Worm (Caenorhabditis elegans) whole organism, L4 larva: ENCODE measurements around the gene F35H8.4.

ENCODE experiments used
- D1046.2 ChIP-seq: fragments of 200-800 bp; sonication (Bioruptor generic); IDR thresholded peaks from 2 replicates; pipeline ENCODE4 v1.3.6; 2022; ENCODE audit warnings: missing genetic modification characterization, missing compliant biosample characterization
- F10B5.3 ChIP-seq: sonication (generic microtip); optimal IDR thresholded peaks from 2 replicates; lab custom pipeline; 2016; ENCODE audit warnings: mild to moderate bottlenecking, missing genetic modification characterization, missing compliant biosample characterization
- F44E2.7 ChIP-seq: fragments of 200-800 bp; sonication (Bioruptor generic); IDR thresholded peaks from 2 replicates; pipeline ENCODE4 v2.1.2; 2022; ENCODE audit warnings: missing genetic modification characterization, missing compliant biosample characterization
- T20F7.1 ChIP-seq: fragments of 200-800 bp; sonication (Bioruptor generic); optimal IDR thresholded peaks from 2 replicates; lab custom pipeline; 2018; ENCODE audit warnings: mild to moderate bottlenecking, missing genetic modification characterization, missing compliant biosample characterization
- T26A8.4 ChIP-seq: fragments of 200-800 bp; sonication (Bioruptor generic); IDR thresholded peaks from 2 replicates; pipeline ENCODE4 v1.3.6; 2022; ENCODE audit warnings: missing genetic modification characterization, missing compliant biosample characterization
- Y5F2A.4 ChIP-seq: fragments of 200-800 bp; sonication (Bioruptor generic); optimal IDR thresholded peaks from 2 replicates; lab custom pipeline; 2018; ENCODE audit warnings: mild to moderate bottlenecking, missing genetic modification characterization, missing compliant biosample characterization
- aha-1 ChIP-seq: fragments of 150-350 bp; peaks from one replicate; lab custom pipeline; 2014; ENCODE audit warnings: missing biosample characterization, missing genetic modification characterization
- arid-1 ChIP-seq: fragments of 200-800 bp; sonication (Bioruptor generic); conservative IDR thresholded peaks from 2 replicates; pipeline ENCODE4 v1.3.6; 2022; ENCODE audit warnings: missing genetic modification reagents, missing genetic modification characterization, missing compliant biosample characterization
- ceh-82 ChIP-seq: sonication (generic microtip); optimal IDR thresholded peaks from 2 replicates; lab custom pipeline; 2017; ENCODE audit warnings: missing biosample characterization, missing genetic modification characterization
- cey-2 ChIP-seq: sonication (generic microtip); optimal IDR thresholded peaks from 3 replicates; lab custom pipeline; 2017; ENCODE audit warnings: missing genetic modification characterization, mild to moderate bottlenecking, missing compliant biosample characterization, antibody characterized with exemption, borderline replicate concordance; ENCODE audit not compliant: insufficient read depth
- ctbp-1 ChIP-seq: fragments of 200-800 bp; sonication (Bioruptor generic); IDR thresholded peaks from 2 replicates; pipeline ENCODE4 v1.3.6; 2022; ENCODE audit warnings: missing genetic modification reagents, missing genetic modification characterization, missing compliant biosample characterization
- daf-12 ChIP-seq: fragments of 150-350 bp; optimal IDR thresholded peaks from 2 replicates; lab custom pipeline; 2014; ENCODE audit warnings: missing biosample characterization, missing genetic modification reagents, missing genetic modification characterization
- daf-16 ChIP-seq, 3 experiments: sonication (generic microtip); optimal IDR thresholded peaks; 2 replicates each; lab custom pipeline; 2016 to 2017; ENCODE audit warnings: missing genetic modification characterization in 3 of 3, missing genetic modification reagents in 3 of 3, mild to moderate bottlenecking in 2 of 3, missing compliant biosample characterization in 2 of 3, missing biosample characterization in 1 of 3, moderate library complexity in 1 of 3
- daf-8 ChIP-seq: fragments of 200-800 bp; sonication (Bioruptor generic); IDR thresholded peaks from 2 replicates; pipeline ENCODE4 v1.3.6; 2022; ENCODE audit warnings: missing genetic modification characterization, missing compliant biosample characterization
- dmd-6 ChIP-seq: fragments of 200-800 bp; sonication (Bioruptor generic); IDR thresholded peaks from 2 replicates; pipeline ENCODE4 v1.3.6; 2022; ENCODE audit warnings: missing genetic modification reagents, missing genetic modification characterization, missing compliant biosample characterization
- dmd-8 ChIP-seq: fragments of 200-800 bp; sonication (Bioruptor generic); IDR thresholded peaks from 2 replicates; pipeline ENCODE4 v1.3.6; 2022; ENCODE audit warnings: missing genetic modification characterization, missing compliant biosample characterization
- dmd-9 ChIP-seq: fragments of 200-800 bp; sonication (Bioruptor generic); IDR thresholded peaks from 2 replicates; pipeline ENCODE4 v1.3.6; 2022; ENCODE audit warnings: missing genetic modification reagents, missing genetic modification characterization, missing compliant biosample characterization
- dpl-1 ChIP-seq: fragments of 150-350 bp; optimal IDR thresholded peaks from 2 replicates; lab custom pipeline; 2014; ENCODE audit warnings: missing biosample characterization, missing genetic modification reagents, missing genetic modification characterization
- duxl-1 ChIP-seq: sonication (generic microtip); optimal IDR thresholded peaks from 2 replicates; lab custom pipeline; 2016; ENCODE audit warnings: mild to moderate bottlenecking, missing genetic modification characterization, moderate library complexity, missing compliant biosample characterization; ENCODE audit not compliant: poor library complexity
- dve-1 ChIP-seq: sonication (generic microtip); optimal IDR thresholded peaks from 2 replicates; lab custom pipeline; 2017; ENCODE audit warnings: antibody characterized with exemption, mild to moderate bottlenecking, missing genetic modification characterization, missing compliant biosample characterization; ENCODE audit not compliant: insufficient read depth
- egl-27 ChIP-seq: sonication (generic microtip); optimal IDR thresholded peaks from 3 replicates; lab custom pipeline; 2017; ENCODE audit warnings: missing biosample characterization, missing genetic modification reagents, missing genetic modification characterization
- fkh-10 ChIP-seq: fragments of 150-350 bp; optimal IDR thresholded peaks from 2 replicates; lab custom pipeline; 2014; ENCODE audit warnings: missing biosample characterization, missing genetic modification reagents, missing genetic modification characterization
- hif-1 ChIP-seq, 2 experiments: sonication (generic microtip); optimal IDR thresholded peaks; 2 replicates each; lab custom pipeline; 2016 to 2017; ENCODE audit warnings: missing compliant biosample characterization in 2 of 2, missing genetic modification characterization in 2 of 2, missing genetic modification reagents in 2 of 2, missing genotype in 2 of 2, mild to moderate bottlenecking in 1 of 2
- hlh-11 ChIP-seq: fragments of 200-800 bp; sonication (Bioruptor generic); optimal IDR thresholded peaks from 2 replicates; lab custom pipeline; 2018; ENCODE audit warnings: mild to moderate bottlenecking, missing genetic modification characterization, missing compliant biosample characterization
- hlh-30 ChIP-seq: sonication (generic microtip); optimal IDR thresholded peaks from 2 replicates; lab custom pipeline; 2017; ENCODE audit warnings: antibody characterized with exemption, mild to moderate bottlenecking, missing genetic modification characterization, missing compliant biosample characterization; ENCODE audit not compliant: insufficient read depth
- lim-7 ChIP-seq: fragments of 200-800 bp; sonication (Bioruptor generic); IDR thresholded peaks from 2 replicates; pipeline ENCODE4 v1.3.6; 2022; ENCODE audit warnings: missing genetic modification characterization, missing compliant biosample characterization
- lin-13 ChIP-seq: fragments of 150-350 bp; optimal IDR thresholded peaks from 2 replicates; lab custom pipeline; 2014; ENCODE audit warnings: missing biosample characterization, missing genetic modification reagents, missing genetic modification characterization
- lin-38 ChIP-seq: fragments of 200-800 bp; sonication (Bioruptor generic); IDR thresholded peaks from 2 replicates; pipeline ENCODE4 v1.3.6; 2022; ENCODE audit warnings: missing genetic modification reagents, missing genetic modification characterization, missing compliant biosample characterization
- lin-39 ChIP-seq: fragments of 150-350 bp; optimal IDR thresholded peaks from 2 replicates; lab custom pipeline; 2014; ENCODE audit warnings: missing biosample characterization, missing genetic modification reagents, missing genetic modification characterization
- lsy-2 ChIP-seq, 2 experiments: fragments of 150-350 bp in 1 of 2; sonication (generic microtip) in 1 of 2; optimal IDR thresholded peaks; 2 replicates each; lab custom pipeline; 2014 to 2017; ENCODE audit warnings: missing biosample characterization in 2 of 2, missing genetic modification characterization in 2 of 2
- madf-5 ChIP-seq, 2 experiments: fragments of 200-800 bp; sonication (Bioruptor generic); IDR thresholded peaks; 2 replicates each; pipeline ENCODE4 v1.3.6; 2022; ENCODE audit warnings: missing compliant biosample characterization in 2 of 2, missing genetic modification characterization in 2 of 2
- mes-2 ChIP-seq: sonication (generic microtip); optimal IDR thresholded peaks from 2 replicates; lab custom pipeline; 2016; ENCODE audit warnings: missing genotype, mild to moderate bottlenecking, missing genetic modification characterization, missing compliant biosample characterization; ENCODE audit not compliant: poor library complexity, severe bottlenecking
- nhr-102 ChIP-seq: sonication (generic microtip); optimal IDR thresholded peaks from 2 replicates; lab custom pipeline; 2016; ENCODE audit warnings: mild to moderate bottlenecking, missing genetic modification characterization, moderate library complexity, missing compliant biosample characterization
- nhr-25 ChIP-seq: sonication (generic microtip); optimal IDR thresholded peaks from 2 replicates; lab custom pipeline; 2017; ENCODE audit warnings: missing genetic modification characterization, mild to moderate bottlenecking, missing compliant biosample characterization, antibody characterized with exemption, moderate library complexity, borderline replicate concordance; ENCODE audit not compliant: insufficient read depth
- nhr-28 ChIP-seq: fragments of 150-350 bp; optimal IDR thresholded peaks from 2 replicates; lab custom pipeline; 2014; ENCODE audit warnings: missing biosample characterization, missing genetic modification characterization
- nhr-41 ChIP-seq: fragments of 200-800 bp; sonication (Bioruptor generic); IDR thresholded peaks from 2 replicates; pipeline ENCODE4 v1.3.6; 2022; ENCODE audit warnings: missing genetic modification reagents, missing genetic modification characterization, missing compliant biosample characterization
- nhr-42 ChIP-seq: fragments of 200-800 bp; sonication (Bioruptor generic); IDR thresholded peaks from 2 replicates; pipeline ENCODE4 v1.3.6; 2022; ENCODE audit warnings: missing genetic modification characterization, missing compliant biosample characterization
- nhr-48 ChIP-seq: sonication (generic microtip); optimal IDR thresholded peaks from 2 replicates; lab custom pipeline; 2016; ENCODE audit warnings: mild to moderate bottlenecking, missing genetic modification characterization, missing compliant biosample characterization
- nhr-6 ChIP-seq: fragments of 150-350 bp; optimal IDR thresholded peaks from 2 replicates; lab custom pipeline; 2014; ENCODE audit warnings: missing biosample characterization, missing genetic modification characterization
- nhr-76 ChIP-seq: fragments of 150-350 bp; optimal IDR thresholded peaks from 2 replicates; lab custom pipeline; 2014; ENCODE audit warnings: missing biosample characterization, missing genetic modification characterization
- pha-4 ChIP-seq, 2 experiments: fragments of 150-350 bp in 1 of 2; fragments of 200-800 bp in 1 of 2; sonication (Bioruptor generic) in 1 of 2; IDR thresholded peaks in 1 of 2; optimal IDR thresholded peaks in 1 of 2; 2 replicates each; pipeline versions ENCODE4 v1.3.6 to Lab custom; 2014 to 2022; ENCODE audit warnings: missing genetic modification characterization in 2 of 2, missing genetic modification reagents in 2 of 2, missing biosample characterization in 1 of 2, missing compliant biosample characterization in 1 of 2
- rbr-2 ChIP-seq: sonication (generic microtip); optimal IDR thresholded peaks from 2 replicates; lab custom pipeline; 2016; ENCODE audit warnings: missing genotype, missing genetic modification characterization, missing compliant biosample characterization
- skn-1 ChIP-seq: fragments of 150-350 bp; optimal IDR thresholded peaks from 2 replicates; lab custom pipeline; 2014; ENCODE audit warnings: missing biosample characterization, missing genetic modification characterization
- snpc-1.2 ChIP-seq: fragments of 200-800 bp; sonication (Bioruptor generic); IDR thresholded peaks from 2 replicates; pipeline ENCODE4 v1.3.6; 2022; ENCODE audit warnings: missing genetic modification reagents, missing genetic modification characterization, missing compliant biosample characterization
- snpc-4 ChIP-seq: fragments of 150-350 bp; optimal IDR thresholded peaks from 2 replicates; lab custom pipeline; 2014; ENCODE audit warnings: missing biosample characterization, missing genetic modification characterization
- unc-62 ChIP-seq, 3 experiments: fragments of 150-350 bp in 1 of 3; sonication (generic microtip); optimal IDR thresholded peaks in 2 of 3; peaks in 1 of 3; 1 replicate in 1 of 3; 2 replicates in 2 of 3; lab custom pipeline; 2014 to 2017; ENCODE audit warnings: missing biosample characterization in 3 of 3, missing genetic modification characterization in 3 of 3, missing genetic modification reagents in 3 of 3, missing genotype in 1 of 3
- zip-11 ChIP-seq: fragments of 200-800 bp; sonication (Bioruptor generic); IDR thresholded peaks from 2 replicates; pipeline ENCODE4 v1.3.6; 2022; ENCODE audit warnings: missing genetic modification characterization, missing compliant biosample characterization
- ztf-7 ChIP-seq: fragments of 150-350 bp; optimal IDR thresholded peaks from 2 replicates; lab custom pipeline; 2014; ENCODE audit warnings: missing biosample characterization, missing genetic modification characterization

Gene F35H8.4

ce11 chrII:9574406-9574805, 14.6 kb upstream of the F35H8.4 start (continued):
- TF ChIP-seq lin-13 (GFP tag; lab: Kevin White, UChicago) (no peak), rbr-2 (peak; percentile 1), zip-11 (GFP tag; lab: Robert Waterston, UW) (no peak), dmd-6 (GFP tag; lab: Robert Waterston, UW) (no peak), F44E2.7 (GFP tag; lab: Robert Waterston, UW) (0 out of 2 replicates have a peak, but pooled peaks have one; percentile 43), duxl-1 (no peak), ztf-7 (tag; lab: Kevin White, UChicago) (no peak), nhr-42 (no peak), ctbp-1 (GFP tag; lab: Robert Waterston, UW) (no peak), snpc-4 (tag; lab: Kevin White, UChicago) (no peak), egl-27 (no peak), ceh-82 (tag; lab: Kevin White, UChicago) (no peak), dmd-9 (GFP tag; lab: Robert Waterston, UW) (no peak), nhr-76 (tag; lab: Kevin White, UChicago) (no peak), daf-16 (GFP tag; optimal IDR thresholded peaks at IDR 0.05; lab: Kevin White, UChicago) (no peak), daf-16 (tag; optimal IDR thresholded peaks at IDR 0.05; lab: Kevin White, UChicago) (no peak), mes-2 (peak; percentile 15), aha-1 (tag; lab: Kevin White, UChicago) (no peak), daf-12 (tag; lab: Kevin White, UChicago) (no peak), lim-7 (GFP tag; lab: Robert Waterston, UW) (no peak)

ce11 chrII:9573412-9573811, 13.6 kb upstream of the F35H8.4 start:
- TF ChIP-seq ztf-7 (tag; lab: Kevin White, UChicago) = no peak
- no peak for TF ChIP-seq T26A8.4 (GFP tag; lab: Robert Waterston, UW)
- TF ChIP-seq T20F7.1 = no peak
- no peak for TF ChIP-seq lim-7 (GFP tag; lab: Robert Waterston, UW)
- TF ChIP-seq madf-5 (GFP tag; IDR thresholded peaks at IDR 0.05; lab: Robert Waterston, UW) = no peak
- TF ChIP-seq arid-1 (GFP tag; lab: Robert Waterston, UW) = no peak
- no peak for TF ChIP-seq D1046.2 (GFP tag; lab: Robert Waterston, UW)
- TF ChIP-seq lsy-2 (tag; optimal IDR thresholded peaks at IDR 0.05; lab: Kevin White, UChicago) = no peak
- no peak for TF ChIP-seq snpc-1.2
- no peak for TF ChIP-seq nhr-25 (tag; lab: Kevin White, UChicago)
- TF ChIP-seq daf-8 (GFP tag; lab: Robert Waterston, UW) = no peak
- TF ChIP-seq egl-27 = no peak
- no peak for TF ChIP-seq dve-1
- TF ChIP-seq fkh-10 (GFP tag; lab: Kevin White, UChicago) = no peak
- TF ChIP-seq nhr-102 (tag; lab: Kevin White, UChicago) = no peak
- no peak for TF ChIP-seq cey-2 (tag; lab: Kevin White, UChicago)
- no peak for TF ChIP-seq F10B5.3 (tag; lab: Kevin White, UChicago)
- no peak for TF ChIP-seq nhr-41 (GFP tag; lab: Robert Waterston, UW)
- TF ChIP-seq nhr-28 (tag; lab: Kevin White, UChicago) = peak; percentile 41
- TF ChIP-seq hlh-30 (tag; lab: Kevin White, UChicago) = peak; percentile 59
- no peak for TF ChIP-seq Y5F2A.4
- TF ChIP-seq dpl-1 (GFP tag; lab: Kevin White, UChicago) = no peak
- no peak for TF ChIP-seq lin-39 (tag; lab: Kevin White, UChicago)
- no peak for TF ChIP-seq nhr-48 (tag; lab: Kevin White, UChicago)
- TF ChIP-seq pha-4 (GFP tag; IDR thresholded peaks at IDR 0.05; lab: Robert Waterston, UW) = no peak
- TF ChIP-seq pha-4 (tag; optimal IDR thresholded peaks at IDR 0.05; lab: Kevin White, UChicago) = no peak
- TF ChIP-seq dmd-8 (GFP tag; lab: Robert Waterston, UW) = no peak
- no peak for TF ChIP-seq lin-38 (GFP tag; lab: Robert Waterston, UW)
- no peak for TF ChIP-seq hlh-11 (tag; lab: Kevin White, UChicago)
- no peak for TF ChIP-seq skn-1
- TF ChIP-seq nhr-6 (tag; lab: Kevin White, UChicago) = no peak
- TF ChIP-seq unc-62 (GFP tag; optimal IDR thresholded peaks at IDR 0.05 in 1 of 2; lab: Kevin White, UChicago) = peak in 1 of 2 experiments; percentile 90
- no peak for TF ChIP-seq unc-62 (tag; optimal IDR thresholded peaks at IDR 0.05; lab: Kevin White, UChicago)
- no peak for TF ChIP-seq lin-13 (GFP tag; lab: Kevin White, UChicago)
- no peak for TF ChIP-seq hif-1 (tag; optimal IDR thresholded peaks at IDR 0.05; lab: Kevin White, UChicago)
